Fruit fly (Drosophila melanogaster) whole organism, embryonic: Measurements from ENCODE around the gene Dh31.
A peak's percentile ranks its signal among the peaks of the same experiment; 100 is the strongest.

Experiments used
- B-H1 ChIP-seq: fragments of 200-800 bp; sonication (Bioruptor generic); IDR thresholded peaks from 3 replicates; pipeline ENCODE4 v1.3.6; 2022; ENCODE audit warnings: missing biosample characterization, missing genetic modification characterization
- Blimp-1 ChIP-seq: fragments of 200-800 bp; sonication (Bioruptor generic); optimal IDR thresholded peaks from 3 replicates; lab custom pipeline; 2018; ENCODE audit warnings: missing biosample characterization, missing genetic modification characterization, mild to moderate bottlenecking, moderate library complexity, missing genetic modification reagents
- Bteb2 ChIP-seq: fragments of 200-800 bp; sonication (Bioruptor generic); optimal IDR thresholded peaks from 2 replicates; lab custom pipeline; 2016; ENCODE audit warnings: missing biosample characterization, missing genetic modification characterization
- CG1024 ChIP-seq: fragments of 200-800 bp; sonication (Bioruptor generic); IDR thresholded peaks from 2 replicates; pipeline ENCODE4 v1.3.6; 2022; ENCODE audit warnings: missing biosample characterization, missing genetic modification characterization
- CG10267 ChIP-seq: fragments of 200-800 bp; sonication (Bioruptor generic); optimal IDR thresholded peaks from 2 replicates; lab custom pipeline; 2018; ENCODE audit warnings: missing biosample characterization, mild to moderate bottlenecking, missing genetic modification characterization, moderate library complexity
- CG10274 ChIP-seq: fragments of 200-800 bp; sonication (Bioruptor generic); optimal IDR thresholded peaks from 3 replicates; lab custom pipeline; 2017; ENCODE audit warnings: missing biosample characterization, mild to moderate bottlenecking, missing genetic modification characterization
- CG11085 ChIP-seq: fragments of 200-800 bp; sonication (Bioruptor generic); IDR thresholded peaks from 2 replicates; pipeline ENCODE4 v1.3.6; 2022; ENCODE audit warnings: missing biosample characterization, missing genetic modification characterization
- CG11456 ChIP-seq: fragments of 200-800 bp; sonication (Bioruptor generic); IDR thresholded peaks from 3 replicates; pipeline ENCODE4 v1.3.6; 2022; ENCODE audit warnings: missing biosample characterization, missing genetic modification characterization
- CG12155 ChIP-seq: fragments of 200-800 bp; sonication (Bioruptor generic); optimal IDR thresholded peaks from 3 replicates; lab custom pipeline; 2016; ENCODE audit warnings: missing biosample characterization, missing genetic modification characterization
- CG14965 ChIP-seq: fragments of 200-800 bp; sonication (Bioruptor generic); optimal IDR thresholded peaks from 2 replicates; lab custom pipeline; 2016; ENCODE audit warnings: missing biosample characterization, missing genetic modification characterization, borderline replicate concordance
- CG17328 ChIP-seq: fragments of 200-800 bp; sonication (Bioruptor generic); IDR thresholded peaks from 2 replicates; pipeline ENCODE4 v1.3.6; 2022; ENCODE audit warnings: missing biosample characterization, missing genetic modification characterization
- CG17359 ChIP-seq: fragments of 200-800 bp; sonication (Bioruptor generic); optimal IDR thresholded peaks from 3 replicates; lab custom pipeline; 2018; ENCODE audit warnings: missing biosample characterization, mild to moderate bottlenecking, missing genetic modification characterization, moderate library complexity
- CG17612 ChIP-seq: fragments of 200-800 bp; sonication (Bioruptor generic); IDR thresholded peaks from 2 replicates; pipeline ENCODE4 v1.3.6; 2022; ENCODE audit warnings: missing biosample characterization, missing genetic modification characterization
- CG18262 ChIP-seq: fragments of 200-800 bp; optimal IDR thresholded peaks from 3 replicates; lab custom pipeline; 2019; ENCODE audit warnings: missing biosample characterization, mild to moderate bottlenecking, missing genetic modification characterization, moderate library complexity
- CG32772 ChIP-seq: fragments of 200-800 bp; sonication (Bioruptor generic); IDR thresholded peaks from 2 replicates; pipeline ENCODE4 v1.3.6; 2022; ENCODE audit warnings: missing biosample characterization, missing genetic modification characterization
- CG33557 ChIP-seq: fragments of 200-800 bp; sonication (Bioruptor generic); optimal IDR thresholded peaks from 2 replicates; lab custom pipeline; 2019; ENCODE audit warnings: missing biosample characterization, mild to moderate bottlenecking, missing genetic modification characterization, moderate library complexity
- CG4424 ChIP-seq: fragments of 200-800 bp; sonication (Bioruptor generic); optimal IDR thresholded peaks from 3 replicates; lab custom pipeline; 2016; ENCODE audit warnings: missing biosample characterization, missing genetic modification characterization
- CG4854 ChIP-seq: fragments of 200-800 bp; sonication (Bioruptor generic); optimal IDR thresholded peaks from 2 replicates; lab custom pipeline; 2016; ENCODE audit warnings: missing biosample characterization, missing genetic modification characterization, inconsistent platforms
- CG6272 ChIP-seq: fragments of 200-800 bp; sonication (Bioruptor generic); IDR thresholded peaks from 2 replicates; pipeline ENCODE4 v1.3.6; 2022; ENCODE audit warnings: missing biosample characterization, missing genetic modification characterization
- CG6689 ChIP-seq: fragments of 200-800 bp; sonication (Bioruptor generic); IDR thresholded peaks from 2 replicates; pipeline ENCODE4 v1.3.6; 2022; ENCODE audit warnings: missing biosample characterization, missing genetic modification characterization
- CG7786 ChIP-seq: fragments of 200-800 bp; sonication (Bioruptor generic); optimal IDR thresholded peaks from 2 replicates; lab custom pipeline; 2016; ENCODE audit warnings: missing biosample characterization, missing genetic modification characterization
- CG8281 ChIP-seq: fragments of 200-800 bp; sonication (Bioruptor generic); optimal IDR thresholded peaks from 2 replicates; lab custom pipeline; 2018; ENCODE audit warnings: missing biosample characterization, mild to moderate bottlenecking, missing genetic modification characterization, moderate library complexity
- CkIIα-i1 ChIP-seq: fragments of 200-800 bp; sonication (Bioruptor generic); IDR thresholded peaks from 2 replicates; pipeline ENCODE4 v1.3.6; 2022; ENCODE audit warnings: missing biosample characterization, missing genetic modification characterization
- Dek ChIP-seq: fragments of 200-800 bp; sonication (Bioruptor generic); optimal IDR thresholded peaks from 3 replicates; lab custom pipeline; 2019; ENCODE audit warnings: missing biosample characterization, mild to moderate bottlenecking, missing genetic modification characterization, moderate library complexity
- Dip2 ChIP-seq: fragments of 200-800 bp; sonication (Bioruptor generic); IDR thresholded peaks from 2 replicates; pipeline ENCODE4 v1.3.6; 2022; ENCODE audit warnings: missing biosample characterization, missing genetic modification characterization
- Dp ChIP-seq: fragments of 200-800 bp; sonication (Bioruptor generic); optimal IDR thresholded peaks from 2 replicates; lab custom pipeline; 2018; ENCODE audit warnings: missing biosample characterization, mild to moderate bottlenecking, missing genetic modification characterization, moderate library complexity
- HLH3B ChIP-seq: fragments of 200-800 bp; sonication (Bioruptor generic); IDR thresholded peaks from 2 replicates; pipeline ENCODE4 v1.3.6; 2022; ENCODE audit warnings: missing biosample characterization, missing genetic modification characterization
- Hr78 ChIP-seq, 2 experiments: fragments of 200-800 bp in 1 of 2; fragments of >200 bp in 1 of 2; sonication (Bioruptor generic) in 1 of 2; optimal IDR thresholded peaks; 2 replicates each; lab custom pipeline; 2017 to 2019; ENCODE audit warnings: missing biosample characterization in 2 of 2, missing genetic modification characterization in 2 of 2, mild to moderate bottlenecking in 1 of 2, moderate library complexity in 1 of 2
- NFAT ChIP-seq: fragments of 200-800 bp; sonication (Bioruptor generic); IDR thresholded peaks from 2 replicates; pipeline ENCODE4 v1.3.6; 2022; ENCODE audit warnings: missing biosample characterization, missing genetic modification characterization
- Nf-YC ChIP-seq: fragments of 200-800 bp; optimal IDR thresholded peaks from 3 replicates; lab custom pipeline; 2019; ENCODE audit warnings: missing biosample characterization, mild to moderate bottlenecking, missing genetic modification characterization, moderate library complexity
- Scr ChIP-seq: fragments of 200-800 bp; sonication (Bioruptor generic); IDR thresholded peaks from 2 replicates; pipeline ENCODE4 v1.3.6; 2022; ENCODE audit warnings: missing biosample characterization, missing genetic modification characterization; ENCODE audit not compliant: partially characterized antibody
- Sin3A ChIP-seq: fragments of >200 bp; optimal IDR thresholded peaks from 2 replicates; lab custom pipeline; 2018
- ab ChIP-seq: fragments of 200-800 bp; sonication (Bioruptor generic); optimal IDR thresholded peaks from 2 replicates; lab custom pipeline; 2016; ENCODE audit warnings: missing biosample characterization, missing genetic modification characterization
- ara ChIP-seq: fragments of 200-800 bp; sonication (Bioruptor generic); IDR thresholded peaks from 2 replicates; pipeline ENCODE4 v1.3.6; 2022; ENCODE audit warnings: missing biosample characterization, missing genetic modification characterization
- ato ChIP-seq: fragments of 200-800 bp; sonication (Bioruptor generic); IDR thresholded peaks from 2 replicates; pipeline ENCODE4 v1.3.6; 2022; ENCODE audit warnings: missing biosample characterization, missing genetic modification characterization; ENCODE audit not compliant: partially characterized antibody
- bowl ChIP-seq: fragments of 200-800 bp; sonication (Bioruptor generic); IDR thresholded peaks from 2 replicates; pipeline ENCODE4 v1.3.6; 2022; ENCODE audit warnings: missing biosample characterization, missing genetic modification characterization
- dan ChIP-seq: fragments of 200-800 bp; sonication (Bioruptor generic); IDR thresholded peaks from 2 replicates; pipeline ENCODE4 v1.3.6; 2022; ENCODE audit warnings: missing biosample characterization, missing genetic modification characterization
- dati ChIP-seq: fragments of 200-800 bp; sonication (Bioruptor generic); IDR thresholded peaks from 2 replicates; pipeline ENCODE4 v1.3.6; 2022; ENCODE audit warnings: missing biosample characterization, missing genetic modification characterization
- eve ChIP-seq, 2 experiments: fragments of >200 bp; optimal IDR thresholded peaks; 2 replicates each; lab custom pipeline; 2017; ENCODE audit warnings: missing biosample characterization in 2 of 2, missing genetic modification characterization in 2 of 2
- eyg ChIP-seq: fragments of 200-800 bp; sonication (Bioruptor generic); optimal IDR thresholded peaks from 3 replicates; lab custom pipeline; 2016; ENCODE audit warnings: missing biosample characterization, missing genetic modification characterization
- fd96Cb ChIP-seq: fragments of 200-800 bp; sonication (Bioruptor generic); optimal IDR thresholded peaks from 2 replicates; lab custom pipeline; 2018; ENCODE audit warnings: missing biosample characterization, mild to moderate bottlenecking, missing genetic modification characterization, moderate library complexity
- fu2 ChIP-seq: fragments of 200-800 bp; sonication (Bioruptor generic); optimal IDR thresholded peaks from 2 replicates; lab custom pipeline; 2016; ENCODE audit warnings: missing biosample characterization, missing genetic modification characterization
- ham ChIP-seq: fragments of 200-800 bp; sonication (Bioruptor generic); IDR thresholded peaks from 2 replicates; pipeline ENCODE4 v1.3.6; 2022; ENCODE audit warnings: missing biosample characterization, missing genetic modification characterization
- inv ChIP-seq: fragments of 200-800 bp; sonication (Bioruptor generic); IDR thresholded peaks from 2 replicates; pipeline ENCODE4 v1.3.6; 2022; ENCODE audit warnings: missing biosample characterization, missing genetic modification characterization; ENCODE audit not compliant: partially characterized antibody
- ken ChIP-seq: fragments of 200-800 bp; sonication (Bioruptor generic); IDR thresholded peaks from 3 replicates; pipeline ENCODE4 v1.3.6; 2022; ENCODE audit warnings: missing biosample characterization, missing genetic modification characterization
- lab ChIP-seq: fragments of 200-800 bp; sonication (Bioruptor generic); optimal IDR thresholded peaks from 3 replicates; lab custom pipeline; 2017; ENCODE audit warnings: missing biosample characterization, missing genetic modification characterization, mild to moderate bottlenecking, moderate library complexity, missing genetic modification reagents
- pb ChIP-seq: fragments of 200-800 bp; sonication (Bioruptor generic); optimal IDR thresholded peaks from 3 replicates; lab custom pipeline; 2016; ENCODE audit warnings: missing biosample characterization, missing genetic modification characterization
- salm ChIP-seq: fragments of 200-800 bp; sonication (Bioruptor generic); optimal IDR thresholded peaks from 2 replicates; lab custom pipeline; 2018; ENCODE audit warnings: missing biosample characterization, mild to moderate bottlenecking, missing genetic modification characterization
- sob ChIP-seq: fragments of 200-800 bp; sonication (Bioruptor generic); IDR thresholded peaks from 2 replicates; pipeline ENCODE4 v1.3.6; 2022; ENCODE audit warnings: missing biosample characterization, missing genetic modification characterization
- tin ChIP-seq: fragments of 200-800 bp; sonication (Bioruptor generic); optimal IDR thresholded peaks from 3 replicates; lab custom pipeline; 2016; ENCODE audit warnings: missing biosample characterization, missing genetic modification characterization
- toy ChIP-seq: fragments of 200-800 bp; sonication (Bioruptor generic); IDR thresholded peaks from 2 replicates; pipeline ENCODE4 v1.3.6; 2022; ENCODE audit warnings: missing biosample characterization, missing genetic modification characterization

Gene Dh31

dm6 chr2L:8464107-8464582 is 42.5 kb downstream of the Dh31 start, which contains the start of gene prg (continued):
- peak; percentile 12; the same call in 1 of the 2 replicates for TF ChIP-seq CG11085 (GFP tag; lab: Robert Waterston, UW)
- peak; percentile 52 for TF ChIP-seq NFAT
- peak; percentile 28; the same call in 1 of the 3 replicates for TF ChIP-seq ken
- TF ChIP-seq CG4854 (GFP tag; lab: Kevin White, UChicago) = peak; percentile 42
- TF ChIP-seq ham = no peak
- TF ChIP-seq Dip2 (GFP tag; lab: Robert Waterston, UW) = no peak
- TF ChIP-seq sob (GFP tag; lab: Robert Waterston, UW) = peak; percentile 62
- no peak for TF ChIP-seq ab
- TF ChIP-seq tin (GFP tag; lab: Kevin White, UChicago) = peak; percentile 60
- peak; percentile 70 for TF ChIP-seq Nf-YC
- TF ChIP-seq CG8281 (tag; lab: Kevin White, UChicago) = peak; percentile 26
- peak; percentile 52 for TF ChIP-seq eyg (GFP tag; lab: Kevin White, UChicago)
- TF ChIP-seq CG12155 (GFP tag; lab: Kevin White, UChicago) = peak; percentile 45
- TF ChIP-seq CG10274 (GFP tag; lab: Kevin White, UChicago) = no peak
- peak; percentile 59 for TF ChIP-seq Dp (GFP tag; lab: Kevin White, UChicago)
- no peak for TF ChIP-seq B-H1 (GFP tag; lab: Robert Waterston, UW)
- TF ChIP-seq CG17359 = peak; percentile 54
- peak; percentile 51 for TF ChIP-seq pb (GFP tag; lab: Kevin White, UChicago)
- TF ChIP-seq fu2 = peak; percentile 79
- TF ChIP-seq CG6272 = no peak
- TF ChIP-seq HLH3B = peak; percentile 26; the same call in 1 of the 2 replicates
- 0 out of 2 replicates have a peak, but pooled peaks have one; percentile 18 for TF ChIP-seq CG1024 (GFP tag; lab: Robert Waterston, UW)
- TF ChIP-seq eve (GFP tag; optimal IDR thresholded peaks at IDR 0.05; lab: Kevin White, UChicago) = no peak
- TF ChIP-seq Sin3A = no peak
- TF ChIP-seq CG17328 (GFP tag; lab: Robert Waterston, UW) = peak; percentile 48; the same call in 1 of the 2 replicates
- TF ChIP-seq CG10267 = peak; percentile 71
- peak; percentile 90 for TF ChIP-seq inv (GFP tag; lab: Robert Waterston, UW)
- no peak for TF ChIP-seq toy
- TF ChIP-seq CG4424 (GFP tag; lab: Kevin White, UChicago) = peak; percentile 13
- TF ChIP-seq CkIIα-i1 (GFP tag; lab: Robert Waterston, UW) = no peak
- peak; percentile 51; the same call in 1 of the 2 replicates for TF ChIP-seq CG6689
- no peak for TF ChIP-seq CG32772
- TF ChIP-seq bowl = no peak; the same call in 1 of the 2 replicates
- TF ChIP-seq dan (GFP tag; lab: Robert Waterston, UW) = no peak
- no peak for TF ChIP-seq salm
- peak; percentile 39 for TF ChIP-seq Dek (tag; lab: Kevin White, UChicago)
- TF ChIP-seq Bteb2 = peak; percentile 72
- peak; percentile 62 for TF ChIP-seq Blimp-1 (GFP tag; lab: Kevin White, UChicago)
- peak; percentile 72; the same call in 2 of the 3 replicates for TF ChIP-seq CG11456 (GFP tag; lab: Robert Waterston, UW)
- 0 out of 2 replicates have a peak, but pooled peaks have one; percentile 26 for TF ChIP-seq ara (GFP tag; lab: Robert Waterston, UW)
- peak; percentile 96 for TF ChIP-seq Scr
- TF ChIP-seq CG18262 = peak; percentile 75
- peak; percentile 79 for TF ChIP-seq lab (GFP tag; lab: Kevin White, UChicago)
- TF ChIP-seq fd96Cb (tag; lab: Kevin White, UChicago) = peak; percentile 48
- TF ChIP-seq dati (GFP tag; lab: Robert Waterston, UW) = no peak
- peak; percentile 97 for TF ChIP-seq ato (GFP tag; lab: Robert Waterston, UW)
- no peak for TF ChIP-seq CG33557 (GFP tag; lab: Kevin White, UChicago)
- TF ChIP-seq CG7786 (GFP tag; lab: Kevin White, UChicago) = peak; percentile 38
- no peak for TF ChIP-seq CG17612 (GFP tag; lab: Robert Waterston, UW)
- no peak for TF ChIP-seq CG14965 (GFP tag; lab: Kevin White, UChicago)
- TF ChIP-seq Hr78 (GFP tag; optimal IDR thresholded peaks at IDR 0.05; lab: Kevin White, UChicago) = peak in 1 of 2 experiments; percentile 34
